Worm (Caenorhabditis elegans) whole organism, L3 larva: ENCODE results near the gene oac-46.

Experiments used
- R02D3.7 ChIP-seq: fragments of 150-350 bp; optimal IDR thresholded peaks from 2 replicates; lab custom pipeline; 2014; ENCODE audit warnings: missing biosample characterization, missing genetic modification characterization
- elt-3 ChIP-seq, 3 experiments: fragments of 150-350 bp in 1 of 3; sonication (generic microtip) in 2 of 3; optimal IDR thresholded peaks; 2 replicates in 2 of 3; 4 replicates in 1 of 3; lab custom pipeline; 2014 to 2017; ENCODE audit warnings: missing biosample characterization in 3 of 3, missing genetic modification characterization in 3 of 3
- fkh-2 ChIP-seq: fragments of 150-350 bp; optimal IDR thresholded peaks from 2 replicates; lab custom pipeline; 2014; ENCODE audit warnings: missing biosample characterization, missing genetic modification reagents, missing genetic modification characterization
- fos-1 ChIP-seq: fragments of 150-350 bp; optimal IDR thresholded peaks from 2 replicates; lab custom pipeline; 2014; ENCODE audit warnings: missing biosample characterization, missing genetic modification characterization
- lin-39 ChIP-seq: fragments of 150-350 bp; optimal IDR thresholded peaks from 2 replicates; lab custom pipeline; 2018; ENCODE audit warnings: missing biosample characterization, missing genetic modification reagents, missing genetic modification characterization
- mml-1 ChIP-seq: fragments of 150-350 bp; sonication (generic microtip); optimal IDR thresholded peaks from 3 replicates; lab custom pipeline; 2014; ENCODE audit warnings: missing biosample characterization, missing genetic modification characterization
- nhr-12 ChIP-seq: fragments of 150-350 bp; optimal IDR thresholded peaks from 2 replicates; lab custom pipeline; 2014; ENCODE audit warnings: missing biosample characterization, missing genetic modification characterization
- nhr-237 ChIP-seq: fragments of 150-350 bp; optimal IDR thresholded peaks from 2 replicates; lab custom pipeline; 2014; ENCODE audit warnings: missing biosample characterization, missing genetic modification characterization
- nhr-28 ChIP-seq: fragments of 150-350 bp; optimal IDR thresholded peaks from 2 replicates; lab custom pipeline; 2014; ENCODE audit warnings: missing biosample characterization, missing genetic modification characterization
- nhr-77 ChIP-seq: fragments of 150-350 bp; optimal IDR thresholded peaks from 2 replicates; lab custom pipeline; 2014; ENCODE audit warnings: missing biosample characterization, missing genetic modification characterization
- pqm-1 ChIP-seq: fragments of 150-350 bp; optimal IDR thresholded peaks from 2 replicates; lab custom pipeline; 2017; ENCODE audit warnings: missing biosample characterization, missing genetic modification characterization, inconsistent platforms
- skn-1 ChIP-seq: fragments of 150-350 bp; optimal IDR thresholded peaks from 2 replicates; lab custom pipeline; 2014; ENCODE audit warnings: missing biosample characterization, missing genetic modification characterization
- snpc-4 ChIP-seq: fragments of 150-350 bp; optimal IDR thresholded peaks from 2 replicates; lab custom pipeline; 2014; ENCODE audit warnings: missing biosample characterization, missing genetic modification characterization
- zag-1 ChIP-seq: fragments of 150-350 bp; optimal IDR thresholded peaks from 2 replicates; lab custom pipeline; 2014; ENCODE audit warnings: missing biosample characterization, missing genetic modification characterization

DNA sequence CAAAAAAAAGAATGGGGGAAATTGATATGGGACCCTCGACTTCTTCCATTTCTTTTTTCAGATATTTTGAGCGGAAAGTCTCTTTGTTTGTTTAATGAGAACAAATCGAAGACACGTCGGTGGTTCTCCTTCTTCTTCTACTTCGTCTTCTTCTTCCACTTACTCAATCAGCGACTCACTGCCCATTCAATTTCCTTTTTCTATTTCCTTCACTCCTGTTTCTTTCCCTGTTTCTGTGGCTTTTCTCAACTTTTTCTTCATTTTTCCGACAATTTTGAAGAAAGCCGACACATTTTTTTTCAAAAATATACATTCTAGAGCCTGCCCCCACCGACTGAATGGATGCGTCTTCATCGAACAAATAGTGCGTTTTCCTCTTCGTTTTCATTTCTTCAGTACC lies 16.0 kb downstream of the oac-46 start, which contains the start of gene F46C5.4:
- TF ChIP-seq nhr-12 (tag; lab: Kevin White, UChicago) (no peak), zag-1 (tag; lab: Kevin White, UChicago) (no peak), mml-1 (tag; lab: Kevin White, UChicago) (no peak), pqm-1 (tag; lab: Kevin White, UChicago) (no peak), lin-39 (tag; lab: Kevin White, UChicago) (no peak), nhr-77 (tag; lab: Kevin White, UChicago) (no peak), snpc-4 (tag; lab: Kevin White, UChicago) (no peak), R02D3.7 (tag; lab: Kevin White, UChicago) (no peak), nhr-28 (tag; lab: Kevin White, UChicago) (no peak), elt-3 (tag; optimal IDR thresholded peaks at IDR 0.05; lab: Kevin White, UChicago) (no peak), nhr-237 (tag; lab: Kevin White, UChicago) (no peak), fos-1 (tag; lab: Kevin White, UChicago) (no peak), skn-1 (no peak), fkh-2 (no peak)
